Worm (Caenorhabditis elegans) whole organism, L3 larva: Measurements from ENCODE around the gene dhs-28.

Experiments
- ZK546.5 ChIP-seq: sonication (generic microtip); optimal IDR thresholded peaks from 2 replicates; lab custom pipeline; 2017; ENCODE audit warnings: missing biosample characterization, missing genetic modification characterization
- lin-15B ChIP-seq: fragments of 150-350 bp; optimal IDR thresholded peaks from 2 replicates; lab custom pipeline; 2014; ENCODE audit warnings: missing biosample characterization, missing genetic modification characterization
- lin-39 ChIP-seq: fragments of 150-350 bp; optimal IDR thresholded peaks from 2 replicates; lab custom pipeline; 2018; ENCODE audit warnings: missing biosample characterization, missing genetic modification reagents, missing genetic modification characterization
- nhr-12 ChIP-seq: fragments of 150-350 bp; optimal IDR thresholded peaks from 2 replicates; lab custom pipeline; 2014; ENCODE audit warnings: missing biosample characterization, missing genetic modification characterization
- nhr-28 ChIP-seq: fragments of 150-350 bp; optimal IDR thresholded peaks from 2 replicates; lab custom pipeline; 2014; ENCODE audit warnings: missing biosample characterization, missing genetic modification characterization
- snpc-4 ChIP-seq: fragments of 150-350 bp; optimal IDR thresholded peaks from 2 replicates; lab custom pipeline; 2014; ENCODE audit warnings: missing biosample characterization, missing genetic modification characterization

- no peak for TF ChIP-seq lin-39 (tag; lab: Kevin White, UChicago)
- TF ChIP-seq nhr-28 (tag; lab: Kevin White, UChicago): no peak
- no peak for TF ChIP-seq nhr-12 (tag; lab: Kevin White, UChicago)
- TF ChIP-seq snpc-4 (tag; lab: Kevin White, UChicago): no peak
- TF ChIP-seq lin-15B (tag; lab: Kevin White, UChicago): no peak
- no peak for TF ChIP-seq ZK546.5 (tag; lab: Kevin White, UChicago)
Measured at ce11 chrX:6799776-6800175, 18.5 kb upstream of the dhs-28 start, which contains the start of gene M03A8.3.
